Worm (Caenorhabditis elegans): ENCODE results near the gene F54H12.7.

Gene F54H12.7

ce11 chrIII:7978289-7978688, 9.1 kb downstream of the F54H12.7 start (continued):
- TF ChIP-seq lim-7 (GFP tag; IDR thresholded peaks at IDR 0.05) (peak; percentile 57; the same call in 1 of the 2 replicates), nhr-42 (GFP tag; IDR thresholded peaks at IDR 0.05) (no peak), F44E2.7 (GFP tag; IDR thresholded peaks at IDR 0.05) (0 out of 2 replicates have a peak, but pooled peaks have one; percentile 45), zfp-2 (tag; optimal IDR thresholded peaks at IDR 0.05) (no peak), ceh-62 (tag; optimal IDR thresholded peaks at IDR 0.05) (no peak), cey-2 (tag; optimal IDR thresholded peaks at IDR 0.05; ENCODE audit: borderline replicate concordance, insufficient read depth) (no peak), gei-8 (GFP tag; optimal IDR thresholded peaks at IDR 0.05) (peak; percentile 24), F26F4.8 (GFP tag; conservative IDR thresholded peaks at IDR 0.05) (no peak), ctbp-1 (GFP tag; IDR thresholded peaks at IDR 0.05) (0 out of 2 replicates have a peak, but pooled peaks have one; percentile 19), arid-1 (GFP tag; conservative IDR thresholded peaks at IDR 0.05) (0 out of 2 replicates have a peak, but pooled peaks have one; percentile 13), madf-9 (GFP tag; conservative IDR thresholded peaks at IDR 0.05) (peak; percentile 38; the same call in 1 of the 2 replicates), daf-19 (GFP tag; conservative IDR thresholded peaks at IDR 0.05) (no peak), egl-43 (GFP tag; IDR thresholded peaks at IDR 0.05) (0 out of 2 replicates have a peak, but pooled peaks have one; percentile 60), mes-2 (tag; optimal IDR thresholded peaks at IDR 0.05; ENCODE audit: poor library complexity, severe bottlenecking) (peak; percentile 15), unc-62 (GFP tag; optimal IDR thresholded peaks at IDR 0.05 in 1 of 2) (peak in 1 of 2 experiments; percentile 57), unc-62 (tag; optimal IDR thresholded peaks at IDR 0.05) (no peak), vab-7 (GFP tag; IDR thresholded peaks at IDR 0.05) (0 out of 2 replicates have a peak, but pooled peaks have one; percentile 48)

ce11 chrIII:7978723-7979122, 9.6 kb downstream of the F54H12.7 start:
- TF ChIP-seq aha-1 (tag) (peak; percentile 67), daf-16 (GFP tag; optimal IDR thresholded peaks at IDR 0.05) (peak in 1 of 2 experiments; percentile 23), daf-16 (tag; optimal IDR thresholded peaks at IDR 0.05) (peak; percentile 92), php-3 (GFP tag; IDR thresholded peaks at IDR 0.05) (peak; percentile 51; the same call in 1 of the 2 replicates), mep-1 (tag; optimal IDR thresholded peaks at IDR 0.05) (peak; percentile 46), madf-5 (GFP tag; IDR thresholded peaks at IDR 0.05) (no peak), zfp-2 (tag; optimal IDR thresholded peaks at IDR 0.05) (no peak), mes-2 (tag; optimal IDR thresholded peaks at IDR 0.05; ENCODE audit: poor library complexity, severe bottlenecking) (peak; percentile 26), nhr-28 (tag; optimal IDR thresholded peaks at IDR 0.05) (peak; percentile 44), jun-1 (tag; optimal IDR thresholded peaks at IDR 0.05) (peak; percentile 6), hmg-1.1 (GFP tag; IDR thresholded peaks at IDR 0.05) (peak; percentile 54), dve-1 (tag; optimal IDR thresholded peaks at IDR 0.05; ENCODE audit: insufficient read depth) (peak; percentile 62), ztf-7 (tag; optimal IDR thresholded peaks at IDR 0.05) (peak; percentile 16), mdl-1 (tag; optimal IDR thresholded peaks at IDR 0.05) (peak in 1 of 2 experiments; percentile 23), lsy-2 (tag; optimal IDR thresholded peaks at IDR 0.05) (peak in 1 of 2 experiments; percentile 44), nhr-77 (tag; optimal IDR thresholded peaks at IDR 0.05) (no peak), pha-4 (GFP tag; IDR thresholded peaks at IDR 0.05) (no peak), pha-4 (tag; optimal IDR thresholded peaks at IDR 0.05) (peak; percentile 64), hlh-11 (tag; optimal IDR thresholded peaks at IDR 0.05) (peak; percentile 75), madf-9 (GFP tag; conservative IDR thresholded peaks at IDR 0.05) (no peak), nhr-6 (tag; optimal IDR thresholded peaks at IDR 0.05) (peak; percentile 60), hlh-30 (tag; optimal IDR thresholded peaks at IDR 0.05; ENCODE audit: insufficient read depth) (no peak), dpl-1 (GFP tag; optimal IDR thresholded peaks at IDR 0.05) (peak; percentile 11)

- TF ChIP-seq attf-4 (tag; optimal IDR thresholded peaks at IDR 0.05) (no peak), F37D6.2 (tag; optimal IDR thresholded peaks at IDR 0.05) (no peak), ceh-62 (tag; optimal IDR thresholded peaks at IDR 0.05) (no peak), egl-43 (GFP tag; IDR thresholded peaks at IDR 0.05) (0 out of 2 replicates have a peak, but pooled peaks have one; percentile 16)
Observed at ce11 chrIII:7979659-7980058, 10.5 kb downstream of the F54H12.7 start, which contains the start of gene clp-1. TSS of gene clp-1 (plus strand) at chrIII:7979959.

Measured in whole organism, L4 larva.